1 worm cellular context compared by ENCODE assay signal in genomic region chrX:15847543-15848087, ce11.
TF ChIP-seq lines count a peak whose summit lies in the region.

Gene F59F4.3, minus strand, starts transcription at chrX:15847593.

TF ChIP-seq in whole organism, L1 larva, 84 proteins besides CTCF, POLR2A, EP300 and RAD21 (continued from another document):
- TF ChIP-seq grh-1 (GFP tag; IDR thresholded peaks at IDR 0.05; lab: Robert Waterston, UW): no peak
- TF ChIP-seq fkh-4 (tag; optimal IDR thresholded peaks at IDR 0.05; lab: Kevin White, UChicago; ENCODE audit: borderline replicate concordance): no peak
- no peak for TF ChIP-seq dpl-1 (GFP tag; optimal IDR thresholded peaks at IDR 0.05; lab: Kevin White, UChicago)
- TF ChIP-seq lin-35 (GFP tag; optimal IDR thresholded peaks at IDR 0.05; lab: Kevin White, UChicago): peak in 1 of 2 experiments; percentile 29
- no peak for TF ChIP-seq xbp-1 (tag; optimal IDR thresholded peaks at IDR 0.05; lab: Kevin White, UChicago)
- TF ChIP-seq elt-3 (tag; optimal IDR thresholded peaks at IDR 0.05; lab: Kevin White, UChicago): peak in 1 of 6 experiments; percentile 69
- no peak for TF ChIP-seq unc-30 (tag; optimal IDR thresholded peaks at IDR 0.05; lab: Kevin White, UChicago)
- no peak for TF ChIP-seq fos-1 (tag; optimal IDR thresholded peaks at IDR 0.05; lab: Kevin White, UChicago)
- TF ChIP-seq nhr-47 (tag; optimal IDR thresholded peaks at IDR 0.05; lab: Kevin White, UChicago): no peak
- TF ChIP-seq nhr-84 (tag; optimal IDR thresholded peaks at IDR 0.05; lab: Kevin White, UChicago): no peak
- no peak for TF ChIP-seq hlh-17 (GFP tag; optimal IDR thresholded peaks at IDR 0.05; lab: Kevin White, UChicago; ENCODE audit: borderline replicate concordance)
- no peak for TF ChIP-seq isw-1 (GFP tag; IDR thresholded peaks at IDR 0.05; lab: Robert Waterston, UW)
- no peak for TF ChIP-seq aha-1 (tag; optimal IDR thresholded peaks at IDR 0.05; lab: Kevin White, UChicago)
- TF ChIP-seq nhr-12 (tag; optimal IDR thresholded peaks at IDR 0.05; lab: Kevin White, UChicago): no peak
- no peak for TF ChIP-seq ceh-82 (tag; optimal IDR thresholded peaks at IDR 0.05; lab: Kevin White, UChicago)
- TF ChIP-seq elt-2 (tag; optimal IDR thresholded peaks at IDR 0.05; lab: Kevin White, UChicago): peak; percentile 54
- no peak for TF ChIP-seq lin-15B (tag; optimal IDR thresholded peaks at IDR 0.05; lab: Kevin White, UChicago)
- no peak for TF ChIP-seq skn-1 (tag; optimal IDR thresholded peaks at IDR 0.05; lab: Kevin White, UChicago)
- TF ChIP-seq nhr-77 (tag; optimal IDR thresholded peaks at IDR 0.05; lab: Kevin White, UChicago): no peak
- TF ChIP-seq blmp-1 (tag; optimal IDR thresholded peaks at IDR 0.05; lab: Kevin White, UChicago): peak; percentile 66
- no peak for TF ChIP-seq aly-2 (tag; optimal IDR thresholded peaks at IDR 0.05; lab: Kevin White, UChicago)
- no peak for TF ChIP-seq ztf-11 (tag; optimal IDR thresholded peaks at IDR 0.05; lab: Kevin White, UChicago)
TF ChIP-seq in whole organism, L1 larva: peak in this region for 8.
